Worm (Caenorhabditis elegans) whole organism, young adult: ENCODE data around the gene dct-18.
A peak's percentile ranks its signal among the peaks of the same experiment; 100 is the strongest.

Experiments
- B0035.1 ChIP-seq: sonication (generic microtip); optimal IDR thresholded peaks from 2 replicates; lab custom pipeline; 2016; ENCODE audit warnings: missing genetic modification characterization, mild to moderate bottlenecking, missing compliant biosample characterization, missing genotype, missing genetic modification reagents
- F22D6.2 ChIP-seq: sonication (generic microtip); optimal IDR thresholded peaks from 2 replicates; lab custom pipeline; 2016; ENCODE audit warnings: mild to moderate bottlenecking, missing genetic modification characterization, missing compliant biosample characterization
- F37B4.10 ChIP-seq: fragments of 200-800 bp; sonication (Bioruptor generic); IDR thresholded peaks from 2 replicates; pipeline ENCODE4 v1.3.6; 2022; ENCODE audit warnings: missing genetic modification characterization, missing compliant biosample characterization
- F49E8.2 ChIP-seq: sonication (generic microtip); optimal IDR thresholded peaks from 3 replicates; lab custom pipeline; 2017; ENCODE audit warnings: missing genetic modification characterization, mild to moderate bottlenecking, missing compliant biosample characterization, antibody characterized with exemption, moderate library complexity; ENCODE audit not compliant: insufficient read depth
- F52B5.7 ChIP-seq: sonication (generic microtip); optimal IDR thresholded peaks from 2 replicates; lab custom pipeline; 2016; ENCODE audit warnings: mild to moderate bottlenecking, missing genetic modification characterization, missing compliant biosample characterization
- F57A8.1 ChIP-seq: fragments of 200-800 bp; sonication (Bioruptor generic); optimal IDR thresholded peaks from 2 replicates; lab custom pipeline; 2018; ENCODE audit warnings: mild to moderate bottlenecking, missing genetic modification characterization, moderate library complexity, missing compliant biosample characterization
- T26A5.8 ChIP-seq: sonication (generic microtip); optimal IDR thresholded peaks from 2 replicates; lab custom pipeline; 2016; ENCODE audit warnings: missing genetic modification characterization, missing compliant biosample characterization
- Y53F4B.3 ChIP-seq: fragments of 200-800 bp; sonication (Bioruptor generic); IDR thresholded peaks from 2 replicates; pipeline ENCODE4 v1.3.6; 2022; ENCODE audit warnings: missing genetic modification reagents, missing genetic modification characterization, missing compliant biosample characterization
- attf-6 ChIP-seq: fragments of 200-800 bp; sonication (Bioruptor generic); IDR thresholded peaks from 2 replicates; pipeline ENCODE4 v1.3.6; 2022; ENCODE audit warnings: missing genetic modification reagents, missing genetic modification characterization, missing compliant biosample characterization
- bed-1 ChIP-seq: fragments of 200-800 bp; sonication (Bioruptor generic); IDR thresholded peaks from 2 replicates; pipeline ENCODE4 v1.3.6; 2022; ENCODE audit warnings: missing genetic modification reagents, missing genetic modification characterization, missing compliant biosample characterization
- cebp-2 ChIP-seq: fragments of 200-800 bp; sonication (Bioruptor generic); IDR thresholded peaks from 2 replicates; pipeline ENCODE4 v1.3.6; 2022; ENCODE audit warnings: missing genetic modification characterization, missing compliant biosample characterization
- ceh-58 ChIP-seq: fragments of 200-800 bp; sonication (Bioruptor generic); IDR thresholded peaks from 2 replicates; pipeline ENCODE4 v1.3.6; 2022; ENCODE audit warnings: missing genetic modification characterization, missing compliant biosample characterization
- ceh-91 ChIP-seq: fragments of 200-800 bp; sonication (Bioruptor generic); IDR thresholded peaks from 2 replicates; pipeline ENCODE4 v1.3.6; 2022; ENCODE audit warnings: missing genetic modification reagents, missing genetic modification characterization, missing compliant biosample characterization
- ekl-4 ChIP-seq: fragments of 200-800 bp; sonication (Bioruptor generic); IDR thresholded peaks from 2 replicates; pipeline ENCODE4 v1.3.6; 2022; ENCODE audit warnings: missing genetic modification reagents, missing genetic modification characterization, missing compliant biosample characterization
- hlh-12 ChIP-seq: sonication (generic microtip); optimal IDR thresholded peaks from 2 replicates; lab custom pipeline; 2016; ENCODE audit warnings: missing genetic modification characterization, missing compliant biosample characterization
- hrde-1 ChIP-seq: sonication (generic microtip); optimal IDR thresholded peaks from 2 replicates; lab custom pipeline; 2016; ENCODE audit warnings: missing genetic modification characterization, mild to moderate bottlenecking, missing compliant biosample characterization, moderate library complexity, missing genotype, missing genetic modification reagents, borderline replicate concordance
- hsf-1 ChIP-seq: fragments of 200-800 bp; sonication (Bioruptor generic); IDR thresholded peaks from 2 replicates; pipeline ENCODE4 v1.3.6; 2022; ENCODE audit warnings: missing genetic modification reagents, missing genetic modification characterization, missing compliant biosample characterization
- lin-54 ChIP-seq: fragments of 200-800 bp; sonication (Bioruptor generic); optimal IDR thresholded peaks from 2 replicates; lab custom pipeline; 2018; ENCODE audit warnings: mild to moderate bottlenecking, missing genetic modification characterization, missing compliant biosample characterization
- lsy-27 ChIP-seq: sonication (generic microtip); optimal IDR thresholded peaks from 2 replicates; lab custom pipeline; 2017; ENCODE audit warnings: missing genetic modification characterization, mild to moderate bottlenecking, missing compliant biosample characterization, antibody characterized with exemption, missing genotype, borderline replicate concordance; ENCODE audit not compliant: insufficient read depth
- madf-3 ChIP-seq: fragments of 200-800 bp; sonication (Bioruptor generic); IDR thresholded peaks from 2 replicates; pipeline ENCODE4 v1.3.6; 2022; ENCODE audit warnings: missing genetic modification reagents, missing genetic modification characterization, missing compliant biosample characterization
- madf-6 ChIP-seq: fragments of 200-800 bp; sonication (Bioruptor generic); IDR thresholded peaks from 2 replicates; pipeline ENCODE4 v1.3.6; 2022; ENCODE audit warnings: missing genetic modification reagents, missing genetic modification characterization, missing compliant biosample characterization
- mel-28 ChIP-seq: sonication (generic microtip); optimal IDR thresholded peaks from 2 replicates; lab custom pipeline; 2016; ENCODE audit warnings: borderline replicate concordance, mild to moderate bottlenecking, missing genetic modification characterization, missing compliant biosample characterization
- nfya-2 ChIP-seq: fragments of 200-800 bp; sonication (Bioruptor generic); IDR thresholded peaks from 2 replicates; pipeline ENCODE4 v1.3.6; 2022; ENCODE audit warnings: missing genetic modification reagents, missing genetic modification characterization, missing compliant biosample characterization
- nhr-120 ChIP-seq: fragments of 200-800 bp; sonication (Bioruptor generic); IDR thresholded peaks from 2 replicates; pipeline ENCODE4 v1.3.6; 2022; ENCODE audit warnings: missing genetic modification characterization, missing compliant biosample characterization
- nhr-27 ChIP-seq: fragments of 200-800 bp; sonication (Bioruptor generic); optimal IDR thresholded peaks from 2 replicates; lab custom pipeline; 2018; ENCODE audit warnings: mild to moderate bottlenecking, missing genetic modification characterization, moderate library complexity, missing compliant biosample characterization
- nhr-80 ChIP-seq: sonication (generic microtip); optimal IDR thresholded peaks from 2 replicates; lab custom pipeline; 2016; ENCODE audit warnings: missing genetic modification characterization, missing compliant biosample characterization
- sptf-2 ChIP-seq: fragments of 200-800 bp; sonication (Bioruptor generic); optimal IDR thresholded peaks from 2 replicates; lab custom pipeline; 2018; ENCODE audit warnings: mild to moderate bottlenecking, missing genetic modification characterization, missing compliant biosample characterization
- tbx-9 ChIP-seq: sonication (generic microtip); optimal IDR thresholded peaks from 2 replicates; lab custom pipeline; 2016; ENCODE audit warnings: borderline replicate concordance, missing genetic modification characterization, inconsistent platforms, missing compliant biosample characterization
- zim-3 ChIP-seq: sonication (generic microtip); optimal IDR thresholded peaks from 2 replicates; lab custom pipeline; 2017; ENCODE audit warnings: mild to moderate bottlenecking, missing genetic modification characterization, moderate library complexity, missing compliant biosample characterization
- ztf-28 ChIP-seq: fragments of 200-800 bp; sonication (Bioruptor generic); IDR thresholded peaks from 2 replicates; pipeline ENCODE4 v1.3.6; 2022; ENCODE audit warnings: missing genetic modification reagents, missing genetic modification characterization, missing compliant biosample characterization
- ztf-3 ChIP-seq: fragments of 200-800 bp; sonication (Bioruptor generic); optimal IDR thresholded peaks from 2 replicates; lab custom pipeline; 2018; ENCODE audit warnings: mild to moderate bottlenecking, missing genetic modification characterization, missing compliant biosample characterization
- ztf-6 ChIP-seq: fragments of 200-800 bp; sonication (Bioruptor generic); IDR thresholded peaks from 2 replicates; pipeline ENCODE4 v1.3.6; 2022; ENCODE audit warnings: missing genetic modification reagents, missing genetic modification characterization, missing compliant biosample characterization

The dct-18 gene

ce11 chrII:12923225-12923624 is 8.4 kb upstream of the dct-18 start (continued):
- TF ChIP-seq F57A8.1 (GFP tag; lab: Kevin White, UChicago) (no peak), madf-3 (GFP tag; lab: Robert Waterston, UW) (no peak), hrde-1 (tag; lab: Kevin White, UChicago) (peak; percentile 91), T26A5.8 (tag; lab: Kevin White, UChicago) (peak; percentile 33), ceh-91 (GFP tag; lab: Robert Waterston, UW) (no peak), hsf-1 (GFP tag; lab: Robert Waterston, UW) (peak; percentile 69)

- TF ChIP-seq cebp-2 (GFP tag; lab: Robert Waterston, UW) (no peak), ekl-4 (GFP tag; lab: Robert Waterston, UW) (no peak), ztf-28 (GFP tag; lab: Robert Waterston, UW) (no peak), hlh-12 (tag; lab: Kevin White, UChicago) (no peak), F37B4.10 (GFP tag; lab: Robert Waterston, UW) (no peak), F57A8.1 (GFP tag; lab: Kevin White, UChicago) (no peak), hrde-1 (tag; lab: Kevin White, UChicago) (no peak), Y53F4B.3 (GFP tag; lab: Robert Waterston, UW) (no peak), bed-1 (GFP tag; lab: Robert Waterston, UW) (no peak), mel-28 (tag; lab: Kevin White, UChicago) (no peak), ztf-3 (no peak), nfya-2 (GFP tag; lab: Robert Waterston, UW) (no peak), lin-54 (no peak), sptf-2 (no peak), F22D6.2 (tag; lab: Kevin White, UChicago) (no peak)
Observed at ce11 chrII:12925551-12925950, 6.1 kb upstream of the dct-18 start, which contains the start of gene F58G1.8. Gene F58G1.8, minus strand, starts transcription at chrII:12925651.

- no peak for TF ChIP-seq attf-6 (GFP tag; lab: Robert Waterston, UW)
- no peak for TF ChIP-seq lsy-27 (tag; lab: Kevin White, UChicago)
- no peak for TF ChIP-seq F52B5.7
- TF ChIP-seq F49E8.2 (tag; lab: Kevin White, UChicago), result no peak
- no peak for TF ChIP-seq B0035.1 (tag; lab: Kevin White, UChicago)
- TF ChIP-seq nhr-120 (GFP tag; lab: Robert Waterston, UW), result no peak
- TF ChIP-seq ztf-6 (GFP tag; lab: Robert Waterston, UW), result no peak
- no peak for TF ChIP-seq ceh-58 (GFP tag; lab: Robert Waterston, UW)
- no peak for TF ChIP-seq madf-6 (GFP tag; lab: Robert Waterston, UW)
- no peak for TF ChIP-seq nhr-27 (tag; lab: Kevin White, UChicago)
- TF ChIP-seq, all 124 proteins: peak for 0
Observed at ce11 chrII:12928241-12928640, 3.4 kb upstream of the dct-18 start, which contains the start of gene F58G1.3. Gene F58G1.3, minus strand, starts transcription at chrII:12928341.

- TF ChIP-seq F57A8.1 (GFP tag; lab: Kevin White, UChicago) (no peak), nhr-80 (peak; percentile 33), zim-3 (tag; lab: Kevin White, UChicago) (no peak)
Observed at ce11 chrII:12930138-12930537, 1.5 kb upstream of the dct-18 start.

- no peak for TF ChIP-seq tbx-9 (tag; lab: Kevin White, UChicago)
Observed at ce11 chrII:12935259-12935658, 3.6 kb downstream of the dct-18 start, which contains the start of gene lips-9. Gene lips-9, minus strand, starts transcription at chrII:12935359.
